Worm (Caenorhabditis elegans): ENCODE results near the gene pqn-80.

Gene pqn-80

ce11 chrIII:12652609-12653008 lies 26.2 kb downstream of the pqn-80 start:
- TF ChIP-seq ceh-34 (tag; optimal IDR thresholded peaks at IDR 0.05): no peak
- no peak for TF ChIP-seq pha-4 (tag; optimal IDR thresholded peaks at IDR 0.05)
- peak; percentile 79 for TF ChIP-seq nfya-1 (tag; optimal IDR thresholded peaks at IDR 0.05)

- TF ChIP-seq pros-1 (tag; optimal IDR thresholded peaks at IDR 0.05): no peak
- no peak for TF ChIP-seq npax-4 (tag; optimal IDR thresholded peaks at IDR 0.05)
- TF ChIP-seq odd-2 (tag; optimal IDR thresholded peaks at IDR 0.05): no peak
- no peak for TF ChIP-seq unc-86 (tag; optimal IDR thresholded peaks at IDR 0.05)
- TF ChIP-seq hlh-6 (tag; optimal IDR thresholded peaks at IDR 0.05): no peak
- no peak for TF ChIP-seq pat-9 (tag; optimal IDR thresholded peaks at IDR 0.05)
- no peak for TF ChIP-seq elt-2 (tag; optimal IDR thresholded peaks at IDR 0.05)
- TF ChIP-seq T23F11.4 (GFP tag; optimal IDR thresholded peaks at IDR 0.05): no peak
- no peak for TF ChIP-seq mec-3 (tag; optimal IDR thresholded peaks at IDR 0.05; ENCODE audit: borderline replicate concordance)
Observed at ce11 chrIII:12658649-12659048, 32.3 kb downstream of the pqn-80 start.

DNA sequence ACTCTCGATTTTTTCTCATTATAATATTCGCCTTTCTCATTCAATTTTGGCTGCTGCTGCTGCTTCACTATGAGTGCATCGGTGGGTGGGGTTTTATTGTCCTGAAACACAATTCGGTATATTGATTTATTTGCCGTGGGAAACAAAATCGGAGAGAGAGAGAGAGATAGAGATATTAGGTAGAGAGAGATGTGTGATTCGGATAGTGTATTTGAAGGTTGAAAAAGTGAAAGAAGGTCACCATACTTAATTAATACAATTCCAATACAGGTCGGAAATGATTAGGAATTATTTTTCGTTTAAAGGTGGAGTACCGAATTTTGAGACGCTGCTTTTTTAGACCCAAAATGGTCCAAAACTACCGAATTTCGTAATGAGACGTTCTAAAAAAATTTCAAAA lies 35.8 kb downstream of the pqn-80 start, which contains the start of gene tpst-1:
Gene tpst-1, minus strand, starts transcription at position 101 of the 400 bp plus-strand sequence.
- TF ChIP-seq fkh-6 (tag; optimal IDR thresholded peaks at IDR 0.05): no peak
- no peak for TF ChIP-seq rnt-1 (tag; optimal IDR thresholded peaks at IDR 0.05)
- no peak for TF ChIP-seq T23F11.4 (GFP tag; optimal IDR thresholded peaks at IDR 0.05)
- no peak for TF ChIP-seq syd-9 (tag; optimal IDR thresholded peaks at IDR 0.05)
- TF ChIP-seq pax-1 (tag; optimal IDR thresholded peaks at IDR 0.05): no peak
- TF ChIP-seq F13H6.1 (tag; optimal IDR thresholded peaks at IDR 0.05): no peak
- no peak for TF ChIP-seq npax-4 (tag; optimal IDR thresholded peaks at IDR 0.05)
- TF ChIP-seq ceh-6 (GFP tag; optimal IDR thresholded peaks at IDR 0.05): no peak
- no peak for TF ChIP-seq elt-2 (tag; optimal IDR thresholded peaks at IDR 0.05)
- TF ChIP-seq ceh-34 (tag; optimal IDR thresholded peaks at IDR 0.05): no peak
- TF ChIP-seq pag-3 (tag; optimal IDR thresholded peaks at IDR 0.05; ENCODE audit: borderline replicate concordance): no peak
- TF ChIP-seq sox-4 (tag; optimal IDR thresholded peaks at IDR 0.05): no peak
- TF ChIP-seq unc-55 (GFP tag; optimal IDR thresholded peaks at IDR 0.05): no peak
- no peak for TF ChIP-seq unc-42 (tag; optimal IDR thresholded peaks at IDR 0.05)

DNA sequence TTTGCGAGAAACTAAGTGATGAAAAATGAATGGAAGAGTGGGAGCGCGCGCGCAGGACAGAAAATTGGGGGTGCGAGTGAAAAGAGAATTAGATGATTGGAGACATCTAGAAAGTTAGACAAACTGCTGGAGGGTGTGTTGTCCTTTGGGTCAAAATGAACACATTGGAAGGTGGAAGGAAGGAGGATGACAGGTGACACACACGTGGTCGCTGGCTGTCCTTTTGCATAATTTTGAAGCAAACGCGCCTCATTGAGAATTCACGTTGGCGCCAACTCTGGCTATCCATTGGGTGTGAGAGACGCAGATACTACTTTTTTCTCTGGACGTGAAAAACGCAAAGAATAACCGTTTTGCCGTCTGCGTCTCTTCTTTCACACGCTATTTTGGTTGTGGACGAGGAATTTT lies 39.1 kb downstream of the pqn-80 start:
- TF ChIP-seq hlh-30 (tag; optimal IDR thresholded peaks at IDR 0.05; ENCODE audit: insufficient read depth) (peak; percentile 63), tbx-2 (tag; optimal IDR thresholded peaks at IDR 0.05) (peak; percentile 60), C08G9.2 (tag; optimal IDR thresholded peaks at IDR 0.05) (peak; percentile 61), nfya-1 (tag; optimal IDR thresholded peaks at IDR 0.05) (peak; percentile 12), ref-2 (tag; optimal IDR thresholded peaks at IDR 0.05) (peak; percentile 24), rnt-1 (tag; optimal IDR thresholded peaks at IDR 0.05) (peak; percentile 46), ceh-18 (tag; optimal IDR thresholded peaks at IDR 0.05) (peak; percentile 61), ceh-31 (tag; optimal IDR thresholded peaks at IDR 0.05) (peak; percentile 68)

- TF ChIP-seq dve-1 (tag; optimal IDR thresholded peaks at IDR 0.05) (no peak), gmeb-2 (tag; optimal IDR thresholded peaks at IDR 0.05) (no peak), ceh-9 (tag; optimal IDR thresholded peaks at IDR 0.05) (no peak)
Observed at ce11 chrIII:12668821-12669220, 42.5 kb downstream of the pqn-80 start.

DNA sequence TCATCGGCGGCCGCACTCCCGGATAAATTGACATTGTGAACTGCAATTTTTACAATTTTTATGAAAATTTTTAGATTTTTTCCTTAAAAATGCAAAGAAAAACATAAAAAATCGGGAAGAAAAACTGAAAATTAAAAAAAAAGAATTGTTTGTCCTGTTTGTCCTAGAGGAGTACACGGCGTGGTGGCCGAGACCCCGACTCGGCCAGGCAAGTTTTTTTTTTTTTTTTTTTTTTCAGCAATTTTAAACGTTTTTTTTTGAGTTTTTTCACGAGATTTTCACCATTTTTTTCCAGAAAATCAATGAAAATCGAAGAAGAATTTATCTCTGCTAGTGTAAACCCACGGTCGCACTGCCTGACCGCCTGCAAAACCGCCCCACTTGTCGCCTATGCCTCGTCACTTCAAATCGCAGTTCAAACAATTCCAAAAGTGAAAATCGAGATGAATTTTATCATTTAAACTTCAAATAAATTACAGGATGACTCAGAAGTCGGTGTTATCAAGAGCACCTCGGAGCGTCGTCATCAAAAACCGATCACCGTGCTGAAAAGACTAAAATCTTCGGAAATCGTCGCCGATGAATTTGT lies 47.1 kb downstream of the pqn-80 start, which contains the start of the genes taf-7.2 and elpc-2:
Gene taf-7.2, minus strand, starts transcription at position 42 of the 589 bp plus-strand sequence.
Gene elpc-2, plus strand, starts transcription at position 296 of the 589 bp plus-strand sequence.
- TF ChIP-seq ceh-19 (GFP tag; optimal IDR thresholded peaks at IDR 0.05): no peak
- TF ChIP-seq pros-1 (tag; optimal IDR thresholded peaks at IDR 0.05): no peak
- no peak for TF ChIP-seq npax-4 (tag; optimal IDR thresholded peaks at IDR 0.05)
- TF ChIP-seq C38D4.7 (GFP tag; optimal IDR thresholded peaks at IDR 0.05): no peak
- peak; percentile 82 for TF ChIP-seq tbx-2 (tag; optimal IDR thresholded peaks at IDR 0.05)
- no peak for TF ChIP-seq dve-1 (tag; optimal IDR thresholded peaks at IDR 0.05)
- TF ChIP-seq K09A11.1 (tag; optimal IDR thresholded peaks at IDR 0.05; ENCODE audit: insufficient read depth): no peak
- no peak for TF ChIP-seq sox-4 (tag; optimal IDR thresholded peaks at IDR 0.05)
- TF ChIP-seq pax-1 (tag; optimal IDR thresholded peaks at IDR 0.05): no peak
- no peak for TF ChIP-seq ceh-9 (tag; optimal IDR thresholded peaks at IDR 0.05)
- TF ChIP-seq ets-4 (tag; optimal IDR thresholded peaks at IDR 0.05): peak; percentile 82
- TF ChIP-seq lin-11 (tag; optimal IDR thresholded peaks at IDR 0.05): no peak
- peak; percentile 35 for TF ChIP-seq ceh-34 (tag; optimal IDR thresholded peaks at IDR 0.05)
- TF ChIP-seq fkh-6 (tag; optimal IDR thresholded peaks at IDR 0.05): no peak
- no peak for TF ChIP-seq ceh-30 (tag; optimal IDR thresholded peaks at IDR 0.05)
- peak; percentile 72 for TF ChIP-seq ceh-2 (tag; optimal IDR thresholded peaks at IDR 0.05)
- no peak for TF ChIP-seq unc-42 (tag; optimal IDR thresholded peaks at IDR 0.05)
- TF ChIP-seq ztf-16 (tag; optimal IDR thresholded peaks at IDR 0.05): peak; percentile 39
- TF ChIP-seq lim-6 (tag; optimal IDR thresholded peaks at IDR 0.05): peak; percentile 66
- TF ChIP-seq syd-9 (tag; optimal IDR thresholded peaks at IDR 0.05): no peak
- TF ChIP-seq ceh-6 (GFP tag; optimal IDR thresholded peaks at IDR 0.05): no peak
- TF ChIP-seq ref-2 (tag; optimal IDR thresholded peaks at IDR 0.05): no peak
- no peak for TF ChIP-seq ama-1 (optimal IDR thresholded peaks at IDR 0.05)
